Fruit fly (Drosophila melanogaster) whole organism: ENCODE measurements around the gene Polr2D.

Source experiments
- CG8478 ChIP-seq: fragments of >200 bp; optimal IDR thresholded peaks from 2 replicates; lab custom pipeline; 2018; ENCODE audit warnings: inconsistent platforms
- Dll ChIP-seq: fragments of >200 bp; optimal IDR thresholded peaks from 2 replicates; lab custom pipeline; 2017
- EcR ChIP-seq, 2 experiments: fragments of >200 bp; optimal IDR thresholded peaks; 2 replicates each; lab custom pipeline; 2017; ENCODE audit warnings: missing biosample characterization in 2 of 2, missing genetic modification characterization in 2 of 2, missing genetic modification reagents in 2 of 2
- pan ChIP-seq: fragments of >200 bp; optimal IDR thresholded peaks from 2 replicates; lab custom pipeline; 2017
- psq ChIP-seq: fragments of >200 bp; optimal IDR thresholded peaks from 2 replicates; lab custom pipeline; 2017
- usp ChIP-seq: fragments of >200 bp; optimal IDR thresholded peaks from 2 replicates; lab custom pipeline; 2017; ENCODE audit warnings: missing biosample characterization, missing genetic modification characterization, mixed read lengths

dm6 chr3R:18215300-18215699 lies 40.0 kb downstream of the Polr2D start:
- no peak for TF ChIP-seq pan (lab: Kevin White, UChicago)
- TF ChIP-seq psq (lab: Kevin White, UChicago), result no peak
- no peak for TF ChIP-seq usp (GFP tag; lab: Kevin White, UChicago)
- TF ChIP-seq EcR (GFP tag; optimal IDR thresholded peaks at IDR 0.05; lab: Kevin White, UChicago), result no peak
- no peak for TF ChIP-seq Dll
- TF ChIP-seq CG8478 (lab: Kevin White, UChicago), result no peak
